Worm (Caenorhabditis elegans): Measurements from ENCODE around the gene F28A12.10.

DNA sequence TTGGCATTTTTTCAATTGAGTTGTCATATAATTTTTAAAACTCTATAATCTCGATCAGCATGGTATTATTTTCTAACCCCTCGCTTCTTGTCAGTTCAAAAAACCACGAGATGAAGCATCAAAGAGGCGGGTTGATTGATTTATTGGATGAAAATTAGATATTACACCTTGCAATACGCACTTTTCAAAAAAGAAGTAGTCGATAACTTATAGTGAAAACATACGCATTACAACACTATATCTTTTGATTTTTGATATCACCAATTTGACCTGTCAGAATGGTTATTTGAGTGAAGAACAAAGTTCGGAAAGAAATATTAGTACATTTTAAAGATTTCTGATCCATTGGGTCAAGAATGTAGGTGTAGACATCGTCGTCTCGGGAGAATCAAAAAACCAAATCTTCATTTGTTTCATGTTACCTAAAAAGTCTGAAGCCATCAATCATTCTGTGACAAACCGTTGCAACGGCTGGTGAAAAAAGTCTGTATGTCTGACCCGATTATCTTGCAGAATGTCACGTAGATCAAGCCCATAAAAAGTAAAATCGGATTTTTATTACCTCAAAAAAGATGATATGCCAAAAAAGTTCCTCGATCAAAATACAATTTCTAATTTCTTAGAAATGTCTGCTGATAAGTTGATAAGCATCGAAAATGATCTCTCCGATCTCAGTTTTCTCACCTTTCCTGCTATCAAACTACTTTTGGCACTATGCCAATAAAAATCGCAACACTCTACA is 15.7 kb upstream of the F28A12.10 start:
- TF ChIP-seq elt-2 (tag; optimal IDR thresholded peaks at IDR 0.05) (no peak), ama-1 (optimal IDR thresholded peaks at IDR 0.05) (no peak), K09A11.1 (tag; optimal IDR thresholded peaks at IDR 0.05; ENCODE audit: insufficient read depth) (no peak), unc-86 (tag; optimal IDR thresholded peaks at IDR 0.05) (no peak), ceh-31 (tag; optimal IDR thresholded peaks at IDR 0.05) (no peak), pqm-1 (tag; optimal IDR thresholded peaks at IDR 0.05) (no peak), fkh-10 (GFP tag; optimal IDR thresholded peaks at IDR 0.05) (no peak)
